Worm (Caenorhabditis elegans) whole organism, L3 larva: ENCODE measurements around the gene T26A8.4.

Source experiments
- R02D3.7 ChIP-seq: fragments of 150-350 bp; optimal IDR thresholded peaks from 2 replicates; lab custom pipeline; 2014; ENCODE audit warnings: missing biosample characterization, missing genetic modification characterization
- ZK546.5 ChIP-seq: sonication (generic microtip); optimal IDR thresholded peaks from 2 replicates; lab custom pipeline; 2017; ENCODE audit warnings: missing biosample characterization, missing genetic modification characterization
- ceh-16 ChIP-seq: sonication (generic microtip); optimal IDR thresholded peaks from 2 replicates; lab custom pipeline; 2017; ENCODE audit warnings: missing biosample characterization, missing genetic modification characterization
- ceh-28 ChIP-seq: fragments of 150-350 bp; optimal IDR thresholded peaks from 2 replicates; lab custom pipeline; 2014; ENCODE audit warnings: missing biosample characterization, missing genetic modification reagents, missing genetic modification characterization
- ceh-82 ChIP-seq: fragments of 150-350 bp; optimal IDR thresholded peaks from 2 replicates; lab custom pipeline; 2014; ENCODE audit warnings: missing biosample characterization, missing genetic modification characterization
- ceh-9 ChIP-seq: sonication (generic microtip); optimal IDR thresholded peaks from 2 replicates; lab custom pipeline; 2018; ENCODE audit warnings: missing biosample characterization, missing genetic modification characterization
- daf-12 ChIP-seq: fragments of 150-350 bp; optimal IDR thresholded peaks from 2 replicates; lab custom pipeline; 2014; ENCODE audit warnings: missing biosample characterization, missing genetic modification reagents, missing genetic modification characterization
- egl-27 ChIP-seq: sonication (generic microtip); optimal IDR thresholded peaks from 4 replicates; lab custom pipeline; 2017; ENCODE audit warnings: missing biosample characterization, missing genetic modification reagents, missing genetic modification characterization
- egl-5 ChIP-seq: fragments of 150-350 bp; optimal IDR thresholded peaks from 2 replicates; lab custom pipeline; 2017; ENCODE audit warnings: missing biosample characterization, missing genetic modification reagents, missing genetic modification characterization, inconsistent platforms
- elt-1 ChIP-seq: fragments of 150-350 bp; optimal IDR thresholded peaks from 2 replicates; lab custom pipeline; 2014; ENCODE audit warnings: missing biosample characterization, missing genetic modification characterization
- elt-2 ChIP-seq: sonication (generic microtip); optimal IDR thresholded peaks from 2 replicates; lab custom pipeline; 2016; ENCODE audit warnings: missing genetic modification reagents, mild to moderate bottlenecking, missing genetic modification characterization, missing compliant biosample characterization
- elt-3 ChIP-seq, 3 experiments: fragments of 150-350 bp in 1 of 3; sonication (generic microtip) in 2 of 3; optimal IDR thresholded peaks; 2 replicates in 2 of 3; 4 replicates in 1 of 3; lab custom pipeline; 2014 to 2017; ENCODE audit warnings: missing biosample characterization in 3 of 3, missing genetic modification characterization in 3 of 3
- eor-1 ChIP-seq, 2 experiments: fragments of 150-350 bp; optimal IDR thresholded peaks; 2 replicates each; lab custom pipeline; 2014 to 2018; ENCODE audit warnings: missing biosample characterization in 2 of 2, missing genetic modification characterization in 2 of 2
- fkh-10 ChIP-seq: sonication (generic microtip); optimal IDR thresholded peaks from 2 replicates; lab custom pipeline; 2017; ENCODE audit warnings: missing biosample characterization, missing genetic modification reagents, missing genetic modification characterization
- fkh-2 ChIP-seq: fragments of 150-350 bp; optimal IDR thresholded peaks from 2 replicates; lab custom pipeline; 2014; ENCODE audit warnings: missing biosample characterization, missing genetic modification reagents, missing genetic modification characterization
- jun-1 ChIP-seq: fragments of 150-350 bp; optimal IDR thresholded peaks from 2 replicates; lab custom pipeline; 2014; ENCODE audit warnings: missing biosample characterization, missing genetic modification reagents, missing genetic modification characterization
- lin-15B ChIP-seq: fragments of 150-350 bp; optimal IDR thresholded peaks from 2 replicates; lab custom pipeline; 2014; ENCODE audit warnings: missing biosample characterization, missing genetic modification characterization
- lin-39 ChIP-seq: fragments of 150-350 bp; optimal IDR thresholded peaks from 2 replicates; lab custom pipeline; 2018; ENCODE audit warnings: missing biosample characterization, missing genetic modification reagents, missing genetic modification characterization
- mdl-1 ChIP-seq: fragments of 150-350 bp; optimal IDR thresholded peaks from 2 replicates; lab custom pipeline; 2014; ENCODE audit warnings: missing biosample characterization, missing genetic modification characterization
- mml-1 ChIP-seq: fragments of 150-350 bp; sonication (generic microtip); optimal IDR thresholded peaks from 3 replicates; lab custom pipeline; 2014; ENCODE audit warnings: missing biosample characterization, missing genetic modification characterization
- nfya-1 ChIP-seq: sonication (generic microtip); optimal IDR thresholded peaks from 2 replicates; lab custom pipeline; 2017; ENCODE audit warnings: missing genetic modification characterization, mild to moderate bottlenecking, missing compliant biosample characterization, antibody characterized with exemption, moderate library complexity; ENCODE audit not compliant: insufficient read depth
- nhr-12 ChIP-seq: fragments of 150-350 bp; optimal IDR thresholded peaks from 2 replicates; lab custom pipeline; 2014; ENCODE audit warnings: missing biosample characterization, missing genetic modification characterization
- nhr-23 ChIP-seq: fragments of 150-350 bp; optimal IDR thresholded peaks from 2 replicates; lab custom pipeline; 2014; ENCODE audit warnings: missing biosample characterization, missing genetic modification reagents, missing genetic modification characterization
- nhr-237 ChIP-seq: fragments of 150-350 bp; optimal IDR thresholded peaks from 2 replicates; lab custom pipeline; 2014; ENCODE audit warnings: missing biosample characterization, missing genetic modification characterization
- nhr-43 ChIP-seq: sonication (generic microtip); optimal IDR thresholded peaks from 2 replicates; lab custom pipeline; 2016; ENCODE audit warnings: mild to moderate bottlenecking, missing genetic modification characterization, missing compliant biosample characterization; ENCODE audit not compliant: poor library complexity, severe bottlenecking
- nhr-76 ChIP-seq: fragments of 150-350 bp; sonication (generic microtip); optimal IDR thresholded peaks from 5 replicates; lab custom pipeline; 2014; ENCODE audit warnings: missing biosample characterization, missing genetic modification characterization
- pha-4 ChIP-seq: fragments of 150-350 bp; optimal IDR thresholded peaks from 2 replicates; lab custom pipeline; 2014; ENCODE audit warnings: missing biosample characterization, missing genetic modification reagents, missing genetic modification characterization
- pqm-1 ChIP-seq: fragments of 150-350 bp; optimal IDR thresholded peaks from 2 replicates; lab custom pipeline; 2017; ENCODE audit warnings: missing biosample characterization, missing genetic modification characterization, inconsistent platforms
- sea-2 ChIP-seq: fragments of 150-350 bp; sonication (generic microtip); optimal IDR thresholded peaks from 4 replicates; lab custom pipeline; 2014; ENCODE audit warnings: missing biosample characterization, missing genetic modification reagents, missing genetic modification characterization
- skn-1 ChIP-seq: fragments of 150-350 bp; optimal IDR thresholded peaks from 2 replicates; lab custom pipeline; 2014; ENCODE audit warnings: missing biosample characterization, missing genetic modification characterization
- tbx-2 ChIP-seq: sonication (generic microtip); optimal IDR thresholded peaks from 2 replicates; lab custom pipeline; 2016; ENCODE audit warnings: mild to moderate bottlenecking, missing genetic modification characterization, missing compliant biosample characterization
- unc-62 ChIP-seq: fragments of 150-350 bp; sonication (generic microtip); optimal IDR thresholded peaks from 4 replicates; lab custom pipeline; 2014; ENCODE audit warnings: missing biosample characterization, missing genetic modification reagents, missing genetic modification characterization
- zag-1 ChIP-seq: fragments of 150-350 bp; optimal IDR thresholded peaks from 2 replicates; lab custom pipeline; 2014; ENCODE audit warnings: missing biosample characterization, missing genetic modification characterization
- ztf-11 ChIP-seq: fragments of 150-350 bp; optimal IDR thresholded peaks from 2 replicates; lab custom pipeline; 2014; ENCODE audit warnings: missing biosample characterization, missing genetic modification characterization

T26A8.4 gene

ce11 chrIV:8461177-8461576 lies 28.5 kb upstream of the T26A8.4 start:
- TF ChIP-seq pha-4 (tag; lab: Kevin White, UChicago) (no peak), nhr-23 (tag; lab: Kevin White, UChicago) (no peak), ztf-11 (tag; lab: Kevin White, UChicago) (no peak), nhr-43 (tag; lab: Kevin White, UChicago) (no peak), ceh-82 (tag; lab: Kevin White, UChicago) (no peak), fkh-2 (tag; lab: Kevin White, UChicago) (no peak), mdl-1 (tag; lab: Kevin White, UChicago) (no peak), sea-2 (no peak)

ce11 chrIV:8460208-8460607 lies 27.5 kb upstream of the T26A8.4 start, which contains the start of gene ant-1.4:
Gene ant-1.4 (minus strand): TSS chrIV:8460308.
- TF ChIP-seq skn-1 (tag; lab: Kevin White, UChicago), result no peak
- TF ChIP-seq eor-1 (tag; optimal IDR thresholded peaks at IDR 0.05; lab: Kevin White, UChicago), result no peak
- TF ChIP-seq lin-39 (tag; lab: Kevin White, UChicago), result no peak
- TF ChIP-seq ceh-9 (tag; lab: Kevin White, UChicago), result no peak
- TF ChIP-seq ceh-16 (tag; lab: Kevin White, UChicago), result no peak
- TF ChIP-seq ceh-28, result no peak
- no peak for TF ChIP-seq lin-15B
- TF ChIP-seq elt-3 (tag; optimal IDR thresholded peaks at IDR 0.05; lab: Kevin White, UChicago), result no peak
- TF ChIP-seq sea-2, result no peak
- no peak for TF ChIP-seq nhr-237
- TF ChIP-seq daf-12 (tag; lab: Kevin White, UChicago), result no peak
- no peak for TF ChIP-seq unc-62
- TF ChIP-seq zag-1 (tag; lab: Kevin White, UChicago), result no peak

- no peak for TF ChIP-seq fkh-2 (tag; lab: Kevin White, UChicago)
- no peak for TF ChIP-seq ceh-16 (tag; lab: Kevin White, UChicago)
- TF ChIP-seq pqm-1 (tag; lab: Kevin White, UChicago), result no peak
- TF ChIP-seq R02D3.7, result no peak
- no peak for TF ChIP-seq zag-1 (tag; lab: Kevin White, UChicago)
- TF ChIP-seq nhr-23 (tag; lab: Kevin White, UChicago), result no peak
- no peak for TF ChIP-seq nfya-1 (tag; lab: Kevin White, UChicago)
- TF ChIP-seq egl-5 (tag; lab: Kevin White, UChicago), result no peak
- no peak for TF ChIP-seq tbx-2 (tag; lab: Kevin White, UChicago)
Measured at ce11 chrIV:8456899-8457298, 24.2 kb upstream of the T26A8.4 start, which contains the start of gene syx-4. Gene syx-4 (plus strand): TSS chrIV:8457280.

- TF ChIP-seq elt-2 (tag; lab: Kevin White, UChicago) (peak; percentile 75), fkh-10 (GFP tag; lab: Kevin White, UChicago) (no peak), R02D3.7 (no peak), elt-1 (tag; lab: Kevin White, UChicago) (no peak), ceh-16 (tag; lab: Kevin White, UChicago) (no peak), pqm-1 (tag; lab: Kevin White, UChicago) (peak; percentile 35), nhr-76 (no peak), egl-27 (tag; lab: Kevin White, UChicago) (no peak), ZK546.5 (tag; lab: Kevin White, UChicago) (no peak), ztf-11 (tag; lab: Kevin White, UChicago) (no peak), mml-1 (tag; lab: Kevin White, UChicago) (no peak)
Measured at ce11 chrIV:8454076-8454475, 21.4 kb upstream of the T26A8.4 start.

- TF ChIP-seq pha-4 (tag; lab: Kevin White, UChicago), result peak; percentile 33
- TF ChIP-seq pqm-1 (tag; lab: Kevin White, UChicago), result peak; percentile 85
- peak; percentile 59 for TF ChIP-seq jun-1
- TF ChIP-seq nhr-12 (tag; lab: Kevin White, UChicago), result no peak
- no peak for TF ChIP-seq ceh-9 (tag; lab: Kevin White, UChicago)
- TF ChIP-seq elt-2 (tag; lab: Kevin White, UChicago), result peak; percentile 97
Measured at ce11 chrIV:8453178-8453577, 20.5 kb upstream of the T26A8.4 start.
